Fruit fly (Drosophila melanogaster) whole organism, embryonic: Measurements from ENCODE around the gene Nin.

Experiments
- Awh ChIP-seq: fragments of 200-800 bp; sonication (Bioruptor generic); IDR thresholded peaks from 2 replicates; pipeline ENCODE4, ENCODE4 v1.3.6; 2022; ENCODE audit warnings: missing biosample characterization, missing genetic modification characterization
- CG10147 ChIP-seq: fragments of 200-800 bp; sonication (Bioruptor generic); optimal IDR thresholded peaks from 2 replicates; lab custom pipeline; 2019; ENCODE audit warnings: missing biosample characterization, mild to moderate bottlenecking, missing genetic modification characterization, moderate library complexity
- CG10565 ChIP-seq: fragments of 200-800 bp; sonication (Bioruptor generic); optimal IDR thresholded peaks from 3 replicates; lab custom pipeline; 2016; ENCODE audit warnings: missing biosample characterization, mild to moderate bottlenecking, missing genetic modification characterization
- CG11398 ChIP-seq: fragments of 200-800 bp; sonication (Bioruptor generic); optimal IDR thresholded peaks from 2 replicates; lab custom pipeline; 2016; ENCODE audit warnings: missing biosample characterization, missing genetic modification characterization
- CG12769 ChIP-seq: fragments of 200-800 bp; sonication (Bioruptor generic); optimal IDR thresholded peaks from 2 replicates; lab custom pipeline; 2019; ENCODE audit warnings: missing biosample characterization, mild to moderate bottlenecking, missing genetic modification characterization, moderate library complexity
- CG13775 ChIP-seq: fragments of 200-800 bp; sonication (Bioruptor generic); optimal IDR thresholded peaks from 3 replicates; lab custom pipeline; 2017; ENCODE audit warnings: missing biosample characterization, mild to moderate bottlenecking, missing genetic modification characterization
- CG17802 ChIP-seq: fragments of 200-800 bp; sonication (Bioruptor generic); optimal IDR thresholded peaks from 2 replicates; lab custom pipeline; 2018; ENCODE audit warnings: missing biosample characterization, mild to moderate bottlenecking, missing genetic modification characterization, moderate library complexity
- CG18619 ChIP-seq: fragments of 200-800 bp; sonication (Bioruptor generic); optimal IDR thresholded peaks from 3 replicates; lab custom pipeline; 2017; ENCODE audit warnings: missing biosample characterization, mild to moderate bottlenecking, missing genetic modification characterization
- CG2120 ChIP-seq: fragments of 200-800 bp; sonication (Bioruptor generic); optimal IDR thresholded peaks from 3 replicates; lab custom pipeline; 2016; ENCODE audit warnings: missing biosample characterization, missing genetic modification characterization
- CG2712 ChIP-seq: fragments of 200-800 bp; optimal IDR thresholded peaks from 3 replicates; lab custom pipeline; 2019; ENCODE audit warnings: missing biosample characterization, mild to moderate bottlenecking, missing genetic modification characterization, moderate library complexity
- CG34422 ChIP-seq: fragments of 200-800 bp; sonication (Bioruptor generic); IDR thresholded peaks from 3 replicates; pipeline ENCODE4 v1.3.6; 2022; ENCODE audit warnings: missing biosample characterization, missing genetic modification characterization
- CG4730 ChIP-seq: fragments of 200-800 bp; sonication (Bioruptor generic); IDR thresholded peaks from 2 replicates; pipeline ENCODE4 v1.3.6; 2022; ENCODE audit warnings: missing biosample characterization, missing genetic modification characterization
- CG4854 ChIP-seq: fragments of 200-800 bp; sonication (Bioruptor generic); optimal IDR thresholded peaks from 2 replicates; lab custom pipeline; 2016; ENCODE audit warnings: missing biosample characterization, missing genetic modification characterization, inconsistent platforms
- CG6791 ChIP-seq: fragments of 200-800 bp; sonication (Bioruptor generic); IDR thresholded peaks from 3 replicates; pipeline ENCODE4 v1.3.6; 2022; ENCODE audit warnings: missing biosample characterization, missing genetic modification characterization; ENCODE audit not compliant: partially characterized antibody
- CG7357 ChIP-seq: fragments of 200-800 bp; sonication (Bioruptor generic); IDR thresholded peaks from 3 replicates; pipeline ENCODE4 v1.3.6; 2022; ENCODE audit warnings: missing biosample characterization, missing genetic modification characterization
- CG7556 ChIP-seq: fragments of 200-800 bp; sonication (Bioruptor generic); optimal IDR thresholded peaks from 2 replicates; lab custom pipeline; 2017; ENCODE audit warnings: missing biosample characterization, mild to moderate bottlenecking, missing genetic modification characterization
- CG7987 ChIP-seq: fragments of 200-800 bp; sonication (Bioruptor generic); optimal IDR thresholded peaks from 2 replicates; lab custom pipeline; 2018; ENCODE audit warnings: missing biosample characterization, mild to moderate bottlenecking, missing genetic modification characterization, moderate library complexity
- CG8089 ChIP-seq: fragments of 200-800 bp; sonication (Bioruptor generic); optimal IDR thresholded peaks from 3 replicates; lab custom pipeline; 2016; ENCODE audit warnings: missing biosample characterization, missing genetic modification characterization
- CG9609 ChIP-seq: fragments of 200-800 bp; sonication (Bioruptor generic); optimal IDR thresholded peaks from 3 replicates; lab custom pipeline; 2016; ENCODE audit warnings: missing biosample characterization, missing genetic modification characterization
- CG9727 ChIP-seq: fragments of 200-800 bp; sonication (Bioruptor generic); optimal IDR thresholded peaks from 3 replicates; lab custom pipeline; 2017; ENCODE audit warnings: missing biosample characterization, mild to moderate bottlenecking, missing genetic modification characterization
- Dref ChIP-seq: fragments of 200-800 bp; sonication (Bioruptor generic); IDR thresholded peaks from 2 replicates; pipeline ENCODE4 v1.3.6; 2022; ENCODE audit warnings: missing biosample characterization, missing genetic modification characterization
- Drgx ChIP-seq: fragments of 200-800 bp; sonication (Bioruptor generic); IDR thresholded peaks from 2 replicates; pipeline ENCODE4 v1.3.6; 2022; ENCODE audit warnings: missing biosample characterization, missing genetic modification characterization
- ERR ChIP-seq: fragments of 200-800 bp; sonication (Bioruptor generic); optimal IDR thresholded peaks from 2 replicates; lab custom pipeline; 2016; ENCODE audit warnings: missing biosample characterization, missing genetic modification characterization
- Jarid2 ChIP-seq: fragments of 200-800 bp; sonication (Bioruptor generic); optimal IDR thresholded peaks from 3 replicates; lab custom pipeline; 2017; ENCODE audit warnings: mild to moderate bottlenecking, missing biosample characterization, missing genetic modification reagents, missing genetic modification characterization
- NFAT ChIP-seq: fragments of 200-800 bp; sonication (Bioruptor generic); IDR thresholded peaks from 2 replicates; pipeline ENCODE4 v1.3.6; 2022; ENCODE audit warnings: missing biosample characterization, missing genetic modification characterization
- Nf-YA ChIP-seq: fragments of 200-800 bp; sonication (Bioruptor generic); IDR thresholded peaks from 2 replicates; pipeline ENCODE4 v1.3.6; 2022; ENCODE audit warnings: missing biosample characterization, missing genetic modification characterization
- Nf-YC ChIP-seq: fragments of 200-800 bp; optimal IDR thresholded peaks from 3 replicates; lab custom pipeline; 2019; ENCODE audit warnings: missing biosample characterization, mild to moderate bottlenecking, missing genetic modification characterization, moderate library complexity
- Optix ChIP-seq: fragments of 200-800 bp; sonication (Bioruptor generic); IDR thresholded peaks from 3 replicates; pipeline ENCODE4 v1.3.6; 2022; ENCODE audit warnings: missing biosample characterization, missing genetic modification characterization
- TFAM ChIP-seq: fragments of 200-800 bp; sonication (Bioruptor generic); optimal IDR thresholded peaks from 2 replicates; lab custom pipeline; 2017; ENCODE audit warnings: missing biosample characterization, missing genetic modification characterization, inconsistent platforms
- ap ChIP-seq: fragments of 200-800 bp; sonication (Bioruptor generic); IDR thresholded peaks from 2 replicates; pipeline ENCODE4 v1.3.6; 2022; ENCODE audit warnings: missing biosample characterization, missing genetic modification characterization
- cg ChIP-seq: fragments of 200-800 bp; sonication (Bioruptor generic); optimal IDR thresholded peaks from 3 replicates; lab custom pipeline; 2019; ENCODE audit warnings: missing biosample characterization, mild to moderate bottlenecking, missing genetic modification characterization, moderate library complexity
- chinmo ChIP-seq: fragments of 200-800 bp; sonication (Bioruptor generic); IDR thresholded peaks from 4 replicates; pipeline ENCODE4 v1.3.6; 2022; ENCODE audit warnings: missing biosample characterization, missing genetic modification characterization; ENCODE audit not compliant: partially characterized antibody
- crc ChIP-seq: fragments of 200-800 bp; sonication (Bioruptor generic); optimal IDR thresholded peaks from 2 replicates; lab custom pipeline; 2016; ENCODE audit warnings: missing biosample characterization, missing genetic modification characterization
- crol ChIP-seq: fragments of 200-800 bp; sonication (Bioruptor generic); IDR thresholded peaks from 2 replicates; pipeline ENCODE4 v1.3.6; 2022; ENCODE audit warnings: missing biosample characterization, missing genetic modification characterization
- esg ChIP-seq: fragments of 200-800 bp; sonication (Bioruptor generic); conservative IDR thresholded peaks from 2 replicates; pipeline ENCODE4 v1.3.6; 2022; ENCODE audit warnings: missing biosample characterization, missing genetic modification characterization
- gce ChIP-seq: fragments of 200-800 bp; sonication (Bioruptor generic); IDR thresholded peaks from 3 replicates; pipeline ENCODE4 v1.3.6; 2022; ENCODE audit warnings: missing biosample characterization, missing genetic modification characterization
- hbn ChIP-seq: fragments of 200-800 bp; sonication (Bioruptor generic); IDR thresholded peaks from 2 replicates; pipeline ENCODE4 v1.3.6; 2022; ENCODE audit warnings: missing biosample characterization, missing genetic modification characterization; ENCODE audit not compliant: partially characterized antibody
- insv ChIP-seq, 2 experiments: fragments of 200-800 bp; sonication (Bioruptor generic); optimal IDR thresholded peaks; 3 replicates each; lab custom pipeline; 2016 to 2018; ENCODE audit warnings: missing biosample characterization in 2 of 2, missing genetic modification characterization in 2 of 2
- jigr1 ChIP-seq: fragments of 200-800 bp; sonication (Bioruptor generic); IDR thresholded peaks from 3 replicates; pipeline ENCODE4 v1.3.6; 2022; ENCODE audit warnings: missing biosample characterization, missing genetic modification characterization
- nmo ChIP-seq: fragments of 200-800 bp; sonication (Bioruptor generic); optimal IDR thresholded peaks from 2 replicates; lab custom pipeline; 2018; ENCODE audit warnings: missing biosample characterization, mild to moderate bottlenecking, missing genetic modification characterization, moderate library complexity
- pnt ChIP-seq: fragments of 200-800 bp; sonication (Bioruptor generic); optimal IDR thresholded peaks from 3 replicates; lab custom pipeline; 2016; ENCODE audit warnings: missing biosample characterization, missing genetic modification characterization
- ranshi ChIP-seq: fragments of 200-800 bp; sonication (Bioruptor generic); IDR thresholded peaks from 2 replicates; pipeline ENCODE4 v1.3.6; 2022; ENCODE audit warnings: missing biosample characterization, missing genetic modification characterization
- sisA ChIP-seq: fragments of 200-800 bp; sonication (Bioruptor generic); IDR thresholded peaks from 2 replicates; pipeline ENCODE4 v1.3.6; 2022; ENCODE audit warnings: missing biosample characterization, missing genetic modification characterization
- sob ChIP-seq: fragments of 200-800 bp; sonication (Bioruptor generic); IDR thresholded peaks from 2 replicates; pipeline ENCODE4 v1.3.6; 2022; ENCODE audit warnings: missing biosample characterization, missing genetic modification characterization
- stc ChIP-seq: fragments of 200-800 bp; sonication (Bioruptor generic); IDR thresholded peaks from 2 replicates; pipeline ENCODE4 v1.3.6; 2022; ENCODE audit warnings: missing biosample characterization, missing genetic modification characterization
- tgo ChIP-seq: fragments of 200-800 bp; sonication (Bioruptor generic); IDR thresholded peaks from 3 replicates; pipeline ENCODE4 v1.3.6; 2022; ENCODE audit warnings: missing biosample characterization, missing genetic modification characterization
- tio ChIP-seq: fragments of 200-800 bp; sonication (Bioruptor generic); optimal IDR thresholded peaks from 2 replicates; lab custom pipeline; 2017; ENCODE audit warnings: missing biosample characterization, missing genetic modification characterization, inconsistent platforms
- tna ChIP-seq: fragments of 200-800 bp; sonication (Bioruptor generic); IDR thresholded peaks from 2 replicates; pipeline ENCODE4 v1.3.6; 2022; ENCODE audit warnings: missing biosample characterization, missing genetic modification characterization; ENCODE audit not compliant: partially characterized antibody
- zfh2 ChIP-seq: fragments of 200-800 bp; sonication (Bioruptor generic); optimal IDR thresholded peaks from 2 replicates; lab custom pipeline; 2016; ENCODE audit warnings: missing biosample characterization, missing genetic modification characterization

The Nin gene

DNA sequence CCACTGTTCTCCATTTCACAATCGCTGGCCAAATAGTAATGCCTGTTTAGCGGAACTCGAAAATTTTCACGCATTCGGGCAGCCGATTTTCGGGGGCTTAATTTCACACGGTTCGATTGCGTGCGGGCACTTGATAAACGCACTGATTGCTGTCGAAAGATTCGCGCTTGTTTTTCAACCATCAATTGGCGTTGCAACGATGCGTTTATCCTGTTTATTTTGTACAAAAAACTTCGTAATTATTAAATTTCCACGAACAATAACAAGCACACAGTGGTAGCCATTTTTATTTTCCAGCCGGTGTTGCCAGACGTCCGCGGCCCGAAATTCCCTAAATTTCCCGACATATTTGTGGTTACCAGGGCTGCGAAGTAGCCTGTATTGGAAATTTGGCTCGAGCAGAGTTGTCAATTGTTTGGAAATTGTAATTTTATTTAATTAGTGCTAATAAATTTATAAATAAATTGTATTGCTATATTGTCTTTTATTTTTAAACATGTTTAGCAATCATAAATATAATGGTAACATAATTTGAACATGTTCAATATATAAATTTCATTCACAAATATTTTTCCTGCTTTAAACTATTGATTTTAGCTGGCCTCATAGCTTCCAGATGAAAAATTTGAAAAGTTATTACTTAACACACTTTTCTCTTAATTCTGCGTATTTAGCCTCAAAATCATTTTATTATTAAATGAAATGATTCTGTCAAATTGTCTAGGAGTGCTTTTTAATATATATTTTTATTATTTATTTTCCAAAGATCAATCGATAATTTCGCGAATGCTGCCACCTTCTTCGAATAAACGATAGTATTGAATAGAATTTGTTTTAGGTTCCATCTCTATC is 48.3 kb upstream of the Nin start, which contains the start of the genes Ncoa6 and cype (continued):
- TF ChIP-seq CG10565 (GFP tag; lab: Kevin White, UChicago) (no peak), ap (GFP tag; lab: Robert Waterston, UW) (no peak), NFAT (peak; percentile 47; the same call in 1 of the 2 replicates), cg (GFP tag; lab: Kevin White, UChicago) (peak; percentile 69), stc (GFP tag; lab: Robert Waterston, UW) (no peak), zfh2 (GFP tag; lab: Kevin White, UChicago) (peak; percentile 30), Drgx (GFP tag; lab: Robert Waterston, UW) (peak; percentile 10; the same call in 1 of the 2 replicates), CG2120 (peak; percentile 41), CG8089 (GFP tag; lab: Kevin White, UChicago) (no peak), chinmo (GFP tag; lab: Robert Waterston, UW) (0 out of 4 replicates have a peak, but pooled peaks have one; percentile 53), tna (GFP tag; lab: Robert Waterston, UW) (peak; percentile 37; the same call in 1 of the 2 replicates), hbn (GFP tag; lab: Robert Waterston, UW) (peak; percentile 69), CG7357 (GFP tag; lab: Robert Waterston, UW) (no peak), crc (GFP tag; lab: Kevin White, UChicago) (no peak), ERR (GFP tag; lab: Kevin White, UChicago) (no peak), crol (GFP tag; lab: Robert Waterston, UW) (no peak), Nf-YC (peak; percentile 73), CG9609 (GFP tag; lab: Kevin White, UChicago) (no peak), sisA (GFP tag; lab: Robert Waterston, UW) (peak; percentile 28; the same call in 1 of the 2 replicates), CG2712 (tag; lab: Kevin White, UChicago) (peak; percentile 76), ranshi (GFP tag; lab: Robert Waterston, UW) (peak; percentile 54; the same call in 1 of the 2 replicates), CG7556 (GFP tag; lab: Kevin White, UChicago) (peak; percentile 23), Optix (GFP tag; lab: Robert Waterston, UW) (no peak), Nf-YA (GFP tag; lab: Robert Waterston, UW) (no peak; the same call in 1 of the 2 replicates), CG4854 (GFP tag; lab: Kevin White, UChicago) (no peak), insv (GFP tag; optimal IDR thresholded peaks at IDR 0.05; lab: Kevin White, UChicago) (no peak), gce (GFP tag; lab: Robert Waterston, UW) (no peak), nmo (GFP tag; lab: Kevin White, UChicago) (peak; percentile 69), jigr1 (GFP tag; lab: Robert Waterston, UW) (0 out of 3 replicates have a peak, but pooled peaks have one; percentile 31), Dref (GFP tag; lab: Robert Waterston, UW) (peak; percentile 64), CG6791 (GFP tag; lab: Robert Waterston, UW) (peak; percentile 79), CG13775 (GFP tag; lab: Kevin White, UChicago) (peak; percentile 65), CG7987 (GFP tag; lab: Kevin White, UChicago) (peak; percentile 28), TFAM (GFP tag; lab: Kevin White, UChicago) (no peak), CG34422 (GFP tag; lab: Robert Waterston, UW) (peak; percentile 40; the same call in 2 of the 3 replicates), CG12769 (tag; lab: Kevin White, UChicago) (no peak), CG9727 (GFP tag; lab: Kevin White, UChicago) (peak; percentile 56), sob (GFP tag; lab: Robert Waterston, UW) (0 out of 2 replicates have a peak, but pooled peaks have one; percentile 40), Awh (GFP tag; lab: Robert Waterston, UW) (0 out of 2 replicates have a peak, but pooled peaks have one; percentile 5), CG17802 (no peak), Jarid2 (no peak), CG11398 (GFP tag; lab: Kevin White, UChicago) (no peak), CG18619 (peak; percentile 24), CG4730 (no peak), tgo (GFP tag; lab: Robert Waterston, UW) (no peak; the same call in 2 of the 3 replicates), pnt (no peak), CG10147 (GFP tag; lab: Kevin White, UChicago) (no peak), tio (GFP tag; lab: Kevin White, UChicago) (no peak), esg (GFP tag; lab: Robert Waterston, UW) (peak; percentile 41; the same call in 1 of the 2 replicates)
